Worm (Caenorhabditis elegans): Measurements from ENCODE around the gene F16B3.2.

The F16B3.2 gene

ce11 chrV:1335896-1336295, 21.0 kb downstream of the F16B3.2 start:
- TF ChIP-seq pha-4 (tag; optimal IDR thresholded peaks at IDR 0.05), result peak; percentile 5
- TF ChIP-seq aly-2 (tag; optimal IDR thresholded peaks at IDR 0.05), result no peak

ce11 chrV:1337701-1338100, 22.8 kb downstream of the F16B3.2 start:
- no peak for TF ChIP-seq ZK546.5 (tag; optimal IDR thresholded peaks at IDR 0.05)
- no peak for TF ChIP-seq mml-1 (tag; optimal IDR thresholded peaks at IDR 0.05)
- TF ChIP-seq pqm-1 (tag; optimal IDR thresholded peaks at IDR 0.05), result no peak
- TF ChIP-seq lin-15B (tag; optimal IDR thresholded peaks at IDR 0.05), result no peak
- no peak for TF ChIP-seq nhr-77 (tag; optimal IDR thresholded peaks at IDR 0.05)
- no peak for TF ChIP-seq unc-62 (GFP tag; optimal IDR thresholded peaks at IDR 0.05)
- TF ChIP-seq daf-12 (tag; optimal IDR thresholded peaks at IDR 0.05), result no peak
- no peak for TF ChIP-seq ceh-16 (tag; optimal IDR thresholded peaks at IDR 0.05)
- no peak for TF ChIP-seq pha-4 (tag; optimal IDR thresholded peaks at IDR 0.05)
- no peak for TF ChIP-seq nhr-67 (tag; optimal IDR thresholded peaks at IDR 0.05)
- TF ChIP-seq fos-1 (tag; optimal IDR thresholded peaks at IDR 0.05), result no peak
- TF ChIP-seq R02D3.7 (tag; optimal IDR thresholded peaks at IDR 0.05), result no peak
- TF ChIP-seq nhr-76 (tag; optimal IDR thresholded peaks at IDR 0.05), result no peak
- no peak for TF ChIP-seq ztf-4 (tag; optimal IDR thresholded peaks at IDR 0.05)
- no peak for TF ChIP-seq jun-1 (tag; optimal IDR thresholded peaks at IDR 0.05)
- no peak for TF ChIP-seq aly-2 (tag; optimal IDR thresholded peaks at IDR 0.05)
- no peak for TF ChIP-seq nhr-11 (tag; optimal IDR thresholded peaks at IDR 0.05)
- TF ChIP-seq mdl-1 (tag; optimal IDR thresholded peaks at IDR 0.05), result no peak
- TF ChIP-seq fkh-10 (GFP tag; optimal IDR thresholded peaks at IDR 0.05), result no peak

- TF ChIP-seq pqm-1 (tag; optimal IDR thresholded peaks at IDR 0.05), result no peak
- no peak for TF ChIP-seq nhr-28 (tag; optimal IDR thresholded peaks at IDR 0.05)
- TF ChIP-seq hmg-11 (tag; optimal IDR thresholded peaks at IDR 0.05), result no peak
- no peak for TF ChIP-seq ztf-4 (tag; optimal IDR thresholded peaks at IDR 0.05)
- no peak for TF ChIP-seq pha-4 (tag; optimal IDR thresholded peaks at IDR 0.05)
- TF ChIP-seq nhr-23 (tag; optimal IDR thresholded peaks at IDR 0.05), result no peak
- TF ChIP-seq eor-1 (tag; optimal IDR thresholded peaks at IDR 0.05), result no peak
- no peak for TF ChIP-seq sea-2 (GFP tag; optimal IDR thresholded peaks at IDR 0.05)
- no peak for TF ChIP-seq nhr-76 (tag; optimal IDR thresholded peaks at IDR 0.05)
These were observed 26.5 kb downstream of the F16B3.2 start for ce11 chrV:1341276-1342050.

- TF ChIP-seq nhr-67 (tag; optimal IDR thresholded peaks at IDR 0.05) (no peak), nhr-23 (tag; optimal IDR thresholded peaks at IDR 0.05) (no peak), sea-2 (GFP tag; optimal IDR thresholded peaks at IDR 0.05) (no peak), elt-1 (tag; optimal IDR thresholded peaks at IDR 0.05) (no peak), nhr-11 (tag; optimal IDR thresholded peaks at IDR 0.05) (no peak), nhr-76 (tag; optimal IDR thresholded peaks at IDR 0.05) (no peak), nhr-28 (tag; optimal IDR thresholded peaks at IDR 0.05) (no peak), mdl-1 (tag; optimal IDR thresholded peaks at IDR 0.05) (no peak), ceh-16 (tag; optimal IDR thresholded peaks at IDR 0.05) (no peak), pqm-1 (tag; optimal IDR thresholded peaks at IDR 0.05) (no peak), snpc-4 (tag; optimal IDR thresholded peaks at IDR 0.05) (no peak)
These were observed 27.8 kb downstream of the F16B3.2 start for ce11 chrV:1342712-1343111.

ce11 chrV:1349802-1350201, 34.9 kb downstream of the F16B3.2 start:
- peak; percentile 47 for TF ChIP-seq lin-39 (tag; optimal IDR thresholded peaks at IDR 0.05)
- TF ChIP-seq elt-3 (tag; optimal IDR thresholded peaks at IDR 0.05), result no peak

- TF ChIP-seq ceh-28 (tag; optimal IDR thresholded peaks at IDR 0.05) (no peak), aly-2 (tag; optimal IDR thresholded peaks at IDR 0.05) (no peak), lin-15B (tag; optimal IDR thresholded peaks at IDR 0.05) (no peak)
These were observed 36.9 kb downstream of the F16B3.2 start, which contains the start of gene glb-33 for ce11 chrV:1351826-1352225. Gene glb-33 (plus strand): TSS chrV:1352126.

- TF ChIP-seq ceh-82 (tag; optimal IDR thresholded peaks at IDR 0.05), result no peak
These were observed 37.4 kb downstream of the F16B3.2 start for ce11 chrV:1352321-1352720.
